Fruit fly (Drosophila melanogaster): ENCODE results near the gene AdamTS-B.

Gene AdamTS-B

dm6 chrX:5746864-5747861 lies 48.8 kb downstream of the AdamTS-B start, which contains the start of the genes IntS6 and Rtel1 (continued):
- TF ChIP-seq CG8290 (GFP tag; optimal IDR thresholded peaks at IDR 0.05) (peak; percentile 84), CG8290 (tag; optimal IDR thresholded peaks at IDR 0.05) (peak in 1 of 2 experiments; percentile 97), PHDP (tag; optimal IDR thresholded peaks at IDR 0.05) (peak; percentile 90), CG16815 (GFP tag; optimal IDR thresholded peaks at IDR 0.05) (peak; percentile 88), sr (GFP tag; IDR thresholded peaks at IDR 0.05) (peak; percentile 63; the same call in 1 of the 3 replicates), insv (GFP tag; optimal IDR thresholded peaks at IDR 0.05) (peak in 1 of 2 experiments; percentile 55), CG10543 (GFP tag; optimal IDR thresholded peaks at IDR 0.05) (peak; percentile 90), Camta (GFP tag; optimal IDR thresholded peaks at IDR 0.05) (peak; percentile 89), CG12769 (tag; optimal IDR thresholded peaks at IDR 0.05) (peak; percentile 96)

- no peak for TF ChIP-seq MBD-R2 (GFP tag; IDR thresholded peaks at IDR 0.05)
- no peak for TF ChIP-seq grau (tag; optimal IDR thresholded peaks at IDR 0.05)
- TF ChIP-seq Drgx (GFP tag; IDR thresholded peaks at IDR 0.05): no peak
- no peak for TF ChIP-seq seq (GFP tag; IDR thresholded peaks at IDR 0.05)
- no peak for TF ChIP-seq CG6813 (GFP tag; optimal IDR thresholded peaks at IDR 0.05)
- no peak for TF ChIP-seq tx (GFP tag; optimal IDR thresholded peaks at IDR 0.05)
- TF ChIP-seq jumu (GFP tag; optimal IDR thresholded peaks at IDR 0.05): no peak
- TF ChIP-seq D19B (GFP tag; optimal IDR thresholded peaks at IDR 0.05): no peak
- no peak for TF ChIP-seq CG7271 (tag; optimal IDR thresholded peaks at IDR 0.05)
- no peak for TF ChIP-seq Opbp (GFP tag; IDR thresholded peaks at IDR 0.05; ENCODE audit: partially characterized antibody)
- TF ChIP-seq hkb (optimal IDR thresholded peaks at IDR 0.05): no peak
- TF ChIP-seq hkb (GFP tag; IDR thresholded peaks at IDR 0.05): no peak
- TF ChIP-seq CG12744 (GFP tag; optimal IDR thresholded peaks at IDR 0.05): no peak
- TF ChIP-seq tgo (GFP tag; IDR thresholded peaks at IDR 0.05): no peak
- no peak for TF ChIP-seq CG2129 (GFP tag; IDR thresholded peaks at IDR 0.05; ENCODE audit: partially characterized antibody)
- no peak for TF ChIP-seq NFAT (GFP tag; IDR thresholded peaks at IDR 0.05)
- TF ChIP-seq CG2889 (GFP tag; IDR thresholded peaks at IDR 0.05): no peak
- no peak for TF ChIP-seq CG8388 (GFP tag; optimal IDR thresholded peaks at IDR 0.05)
Measured at dm6 chrX:5751949-5752348, 53.6 kb downstream of the AdamTS-B start, which contains the start of gene CG15772. Gene CG15772, plus strand, starts transcription at chrX:5752249.

- TF ChIP-seq Med (GFP tag): peak; percentile 14
- peak in 1 of 2 experiments; percentile 39 for TF ChIP-seq Dfd (GFP tag; optimal IDR thresholded peaks at IDR 0.05)
- no peak for TF ChIP-seq chm (GFP tag; IDR thresholded peaks at IDR 0.05)
Measured at dm6 chrX:5752838-5753237, 54.5 kb downstream of the AdamTS-B start.

dm6 chrX:5754837-5755828 lies 56.8 kb downstream of the AdamTS-B start, which contains the start of the genes lin-52 and CG15771:
Gene lin-52, minus strand, starts transcription at chrX:5754958.
Gene CG15771, plus strand, starts transcription at chrX:5755574.
- TF ChIP-seq CG4328 (GFP tag; optimal IDR thresholded peaks at IDR 0.05): peak; percentile 97
- peak; percentile 90 for TF ChIP-seq CG15696 (tag; optimal IDR thresholded peaks at IDR 0.05)
- TF ChIP-seq fru (optimal IDR thresholded peaks at IDR 0.05): no peak
- TF ChIP-seq ems (GFP tag; optimal IDR thresholded peaks at IDR 0.05): peak; percentile 74
- peak; percentile 80 for TF ChIP-seq CG15073 (GFP tag; optimal IDR thresholded peaks at IDR 0.05)
- TF ChIP-seq CG7786 (GFP tag; optimal IDR thresholded peaks at IDR 0.05): peak; percentile 66
- TF ChIP-seq grau (tag; optimal IDR thresholded peaks at IDR 0.05): peak; percentile 95
- peak; percentile 18 for TF ChIP-seq CG33213 (GFP tag; optimal IDR thresholded peaks at IDR 0.05)
- TF ChIP-seq lov (optimal IDR thresholded peaks at IDR 0.05): no peak
- peak; percentile 86 for TF ChIP-seq lov (GFP tag; IDR thresholded peaks at IDR 0.05)
- TF ChIP-seq Optix (GFP tag; IDR thresholded peaks at IDR 0.05): peak; percentile 95
- TF ChIP-seq tup (GFP tag; optimal IDR thresholded peaks at IDR 0.05): peak; percentile 87
- peak; percentile 86 for TF ChIP-seq psq (GFP tag; optimal IDR thresholded peaks at IDR 0.05)
- peak; percentile 87 for TF ChIP-seq chm (GFP tag; IDR thresholded peaks at IDR 0.05)
- TF ChIP-seq kah (GFP tag; optimal IDR thresholded peaks at IDR 0.05): peak; percentile 91
- peak; percentile 92 for TF ChIP-seq CG2120 (GFP tag; optimal IDR thresholded peaks at IDR 0.05)
